Worm (Caenorhabditis elegans): ENCODE data around the gene K10D11.7.

ce11 chrIV:12964648-12965047 is 31.1 kb downstream of the K10D11.7 start:
- TF ChIP-seq spr-3 (GFP tag; optimal IDR thresholded peaks at IDR 0.05): no peak
- no peak for TF ChIP-seq lin-13 (GFP tag; optimal IDR thresholded peaks at IDR 0.05)
- TF ChIP-seq hif-1 (tag; optimal IDR thresholded peaks at IDR 0.05): no peak
- no peak for TF ChIP-seq fkh-10 (GFP tag; optimal IDR thresholded peaks at IDR 0.05)
- TF ChIP-seq nhr-111 (GFP tag; optimal IDR thresholded peaks at IDR 0.05): no peak
- TF ChIP-seq fos-1 (tag; optimal IDR thresholded peaks at IDR 0.05): no peak
- no peak for TF ChIP-seq zag-1 (tag; optimal IDR thresholded peaks at IDR 0.05)
- peak in 1 of 2 experiments; percentile 20 for TF ChIP-seq unc-62 (GFP tag; optimal IDR thresholded peaks at IDR 0.05 in 1 of 2)
- no peak for TF ChIP-seq unc-62 (tag; optimal IDR thresholded peaks at IDR 0.05)
- TF ChIP-seq nhr-102 (tag; optimal IDR thresholded peaks at IDR 0.05): no peak
- TF ChIP-seq dmd-8 (GFP tag; IDR thresholded peaks at IDR 0.05): no peak
- no peak for TF ChIP-seq mdl-1 (tag; optimal IDR thresholded peaks at IDR 0.05)
